Fruit fly (Drosophila melanogaster): ENCODE results near the gene Nthl1.

Gene Nthl1

DNA sequence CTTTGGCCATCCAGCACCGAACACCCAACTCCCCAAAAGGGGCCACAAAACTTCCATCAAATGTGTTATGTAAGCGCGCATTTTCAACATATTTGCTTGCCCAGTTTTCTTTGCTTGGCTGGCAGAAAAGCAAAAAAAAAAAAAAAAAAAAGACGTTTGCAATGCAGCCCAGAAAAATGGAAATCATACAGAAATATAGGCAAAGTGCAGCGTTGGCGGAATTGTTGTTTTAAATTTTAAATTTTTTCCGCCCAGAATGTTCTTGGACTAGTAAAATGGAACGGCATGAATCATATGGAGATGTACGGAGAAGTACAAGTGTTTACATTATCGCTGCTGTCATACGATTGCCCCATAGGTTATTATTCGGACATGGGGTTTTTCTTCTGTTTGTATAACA is 18.4 kb downstream of the Nthl1 start:
- TF ChIP-seq kay (GFP tag; ENCODE audit: borderline replicate concordance) (no peak), CG5204 (GFP tag; optimal IDR thresholded peaks at IDR 0.05) (no peak), CG7101 (tag; optimal IDR thresholded peaks at IDR 0.05) (no peak), CG1620 (GFP tag; optimal IDR thresholded peaks at IDR 0.05) (no peak), cnc (optimal IDR thresholded peaks at IDR 0.05) (no peak), tj (GFP tag; optimal IDR thresholded peaks at IDR 0.05) (peak; percentile 96), bab1 (GFP tag; optimal IDR thresholded peaks at IDR 0.05) (no peak)

DNA sequence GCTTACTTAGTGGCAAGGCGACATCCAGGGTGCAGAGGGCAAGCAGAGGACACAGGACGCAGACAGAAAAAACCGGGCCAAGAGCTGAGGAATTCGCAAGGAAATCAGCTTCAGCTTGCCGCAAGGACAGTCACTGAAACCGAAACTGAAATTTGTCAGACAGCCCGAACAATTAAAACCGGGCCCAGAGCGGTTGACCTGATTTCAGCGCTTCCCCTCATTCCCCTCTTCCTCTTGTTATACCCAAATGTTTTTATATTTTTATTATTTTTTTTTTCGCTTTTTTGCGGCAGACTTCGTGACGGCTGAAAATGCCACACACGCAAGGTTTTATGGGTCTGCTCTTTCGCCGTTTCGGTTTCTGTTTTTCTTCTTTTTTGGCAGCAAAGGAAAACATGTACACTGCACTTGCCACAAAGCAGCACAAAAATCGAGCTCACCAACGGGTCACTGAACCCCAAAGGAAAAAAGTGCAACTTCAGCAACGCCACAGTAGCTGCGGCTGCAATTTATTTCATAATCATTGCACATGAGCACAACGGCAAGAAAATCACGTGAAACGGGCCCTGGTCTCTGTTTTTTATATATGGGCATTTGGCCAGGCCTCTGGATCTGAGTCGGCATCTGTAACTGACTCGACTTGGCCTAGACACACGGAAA is 19.5 kb downstream of the Nthl1 start:
- TF ChIP-seq pad (GFP tag; optimal IDR thresholded peaks at IDR 0.05) (no peak), ovo (GFP tag; optimal IDR thresholded peaks at IDR 0.05) (no peak), tj (GFP tag; optimal IDR thresholded peaks at IDR 0.05) (peak; percentile 97), bab1 (GFP tag; optimal IDR thresholded peaks at IDR 0.05) (peak; percentile 4), kay (GFP tag; ENCODE audit: borderline replicate concordance) (no peak), CG14711 (tag; optimal IDR thresholded peaks at IDR 0.05) (no peak), Mnt (GFP tag; optimal IDR thresholded peaks at IDR 0.05) (no peak), CG5204 (GFP tag; optimal IDR thresholded peaks at IDR 0.05) (no peak), Hr96 (GFP tag; optimal IDR thresholded peaks at IDR 0.05) (no peak)

DNA sequence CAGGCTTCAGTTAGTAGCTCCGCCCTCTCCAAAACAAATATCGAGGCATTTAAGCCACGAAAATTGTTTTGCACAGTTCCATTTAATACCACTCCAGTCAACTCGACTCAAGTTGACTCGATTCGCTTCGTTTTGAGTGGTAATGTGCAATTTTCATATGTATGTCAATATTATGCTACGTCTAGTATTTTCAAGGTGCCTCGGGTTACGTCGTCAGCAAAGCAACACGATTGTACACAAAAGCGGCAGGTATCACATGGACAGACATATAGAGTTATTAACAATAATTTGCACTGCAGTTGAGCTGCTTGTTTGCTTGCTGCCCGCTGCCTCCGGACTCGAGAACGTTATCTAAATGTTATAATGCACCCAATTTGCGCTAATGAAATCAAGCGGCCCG is 22.6 kb downstream of the Nthl1 start:
- TF ChIP-seq bab1 (GFP tag; optimal IDR thresholded peaks at IDR 0.05) (no peak), Clk (GFP tag; optimal IDR thresholded peaks at IDR 0.05) (no peak), CG33017 (tag; optimal IDR thresholded peaks at IDR 0.05) (no peak), CG12768 (GFP tag; optimal IDR thresholded peaks at IDR 0.05) (peak; percentile 20), Mnt (GFP tag; optimal IDR thresholded peaks at IDR 0.05) (no peak), tj (GFP tag; optimal IDR thresholded peaks at IDR 0.05) (peak; percentile 92)

DNA sequence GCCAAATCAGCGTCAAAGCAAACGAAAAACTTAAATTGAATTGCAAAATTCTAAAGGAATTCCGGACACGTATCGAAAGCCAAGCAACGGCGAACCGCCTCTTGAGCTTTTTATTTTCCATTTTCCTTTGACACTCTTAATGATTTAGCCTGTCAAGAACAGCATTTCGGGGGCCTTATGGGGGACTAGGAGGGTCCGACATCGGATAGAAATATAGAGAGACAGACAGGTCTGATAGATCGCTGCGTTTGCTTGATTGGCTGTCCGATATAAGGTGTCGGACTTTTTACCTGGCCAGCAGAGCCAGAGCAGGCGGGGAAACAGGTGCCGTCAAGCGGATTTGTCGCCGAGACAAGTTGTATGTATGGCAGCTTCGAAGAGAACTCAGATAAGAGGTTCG is 23.3 kb downstream of the Nthl1 start:
- TF ChIP-seq kay (GFP tag; ENCODE audit: borderline replicate concordance) (peak; percentile 40), cic (GFP tag; optimal IDR thresholded peaks at IDR 0.05) (no peak)

DNA sequence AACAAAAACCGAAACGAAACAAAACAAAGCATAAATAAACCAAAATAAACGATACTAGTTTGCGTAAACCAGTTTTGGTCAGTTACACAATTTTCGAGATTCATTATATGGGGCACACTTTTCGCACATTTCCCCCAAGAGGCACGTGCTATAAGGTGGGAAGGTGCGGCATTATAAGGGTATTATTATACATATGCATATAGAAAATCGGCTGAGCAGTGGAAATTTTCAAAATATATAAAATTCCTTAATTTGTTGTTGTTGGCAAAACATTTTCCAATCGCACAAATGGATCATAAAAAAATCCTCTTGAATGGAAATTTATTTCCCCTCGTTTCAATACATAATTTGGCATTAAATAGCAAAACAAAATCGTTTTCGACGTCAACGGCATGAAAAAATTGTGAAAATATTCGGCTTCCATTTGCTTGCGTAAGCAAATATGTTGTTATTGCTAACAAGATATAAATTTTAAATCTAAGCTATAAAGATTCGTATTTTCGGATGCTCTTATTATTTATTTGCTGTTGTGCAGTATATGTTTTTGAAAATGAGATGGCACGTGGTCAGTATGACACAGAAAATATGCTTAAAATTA is 29.1 kb downstream of the Nthl1 start:
- TF ChIP-seq kay (GFP tag; ENCODE audit: borderline replicate concordance) (peak; percentile 58), CG7045 (GFP tag; optimal IDR thresholded peaks at IDR 0.05) (no peak)

DNA sequence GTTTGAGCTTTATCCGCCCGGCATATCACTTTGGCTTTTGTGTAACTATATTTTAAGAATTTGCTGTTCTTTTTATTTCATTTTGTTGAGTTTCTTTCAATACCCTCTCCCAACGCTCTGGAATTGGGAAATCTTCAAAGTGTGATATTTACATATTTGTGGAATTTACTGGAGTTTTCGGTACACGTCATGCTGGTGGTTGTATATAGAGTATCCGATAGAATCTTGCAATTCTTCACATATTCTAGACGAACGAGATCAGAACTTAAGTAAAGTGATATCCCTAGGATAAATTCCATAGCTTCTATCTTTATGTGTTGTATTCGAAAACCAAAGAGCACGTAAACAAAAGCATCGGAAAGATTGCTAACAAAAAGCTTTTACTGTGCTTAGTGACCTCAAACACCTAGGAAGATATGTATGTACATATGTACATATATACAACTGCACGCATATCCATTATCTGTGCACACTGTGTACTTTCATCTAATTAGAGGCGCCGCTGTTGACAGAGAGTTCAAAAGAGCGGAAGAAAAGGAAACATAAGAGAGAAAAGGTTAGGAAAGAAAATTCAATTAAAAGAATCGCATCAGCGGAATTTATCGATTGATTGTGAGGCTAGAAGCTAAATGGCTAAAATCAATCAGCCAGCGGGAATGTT is 30.8 kb downstream of the Nthl1 start:
- TF ChIP-seq kay (GFP tag; ENCODE audit: borderline replicate concordance) (peak; percentile 76), CG7101 (tag; optimal IDR thresholded peaks at IDR 0.05) (peak; percentile 19), CG14711 (tag; optimal IDR thresholded peaks at IDR 0.05) (no peak), Crg-1 (GFP tag; optimal IDR thresholded peaks at IDR 0.05) (peak; percentile 52), Mnt (GFP tag; optimal IDR thresholded peaks at IDR 0.05) (peak; percentile 37), Clk (GFP tag; optimal IDR thresholded peaks at IDR 0.05) (no peak), CG33017 (tag; optimal IDR thresholded peaks at IDR 0.05) (peak; percentile 31), CG7045 (GFP tag; optimal IDR thresholded peaks at IDR 0.05) (peak; percentile 37), cic (GFP tag; optimal IDR thresholded peaks at IDR 0.05) (no peak), ovo (GFP tag; optimal IDR thresholded peaks at IDR 0.05) (no peak), bab1 (GFP tag; optimal IDR thresholded peaks at IDR 0.05) (no peak), cnc (optimal IDR thresholded peaks at IDR 0.05) (no peak), tj (GFP tag; optimal IDR thresholded peaks at IDR 0.05) (peak; percentile 4), pad (GFP tag; optimal IDR thresholded peaks at IDR 0.05) (no peak), CG1620 (GFP tag; optimal IDR thresholded peaks at IDR 0.05) (no peak), CG12768 (GFP tag; optimal IDR thresholded peaks at IDR 0.05) (no peak), CG11617 (GFP tag; optimal IDR thresholded peaks at IDR 0.05) (no peak), toe (GFP tag; optimal IDR thresholded peaks at IDR 0.05) (no peak), Hr96 (GFP tag; optimal IDR thresholded peaks at IDR 0.05) (no peak), CG5204 (GFP tag; optimal IDR thresholded peaks at IDR 0.05) (no peak)

DNA sequence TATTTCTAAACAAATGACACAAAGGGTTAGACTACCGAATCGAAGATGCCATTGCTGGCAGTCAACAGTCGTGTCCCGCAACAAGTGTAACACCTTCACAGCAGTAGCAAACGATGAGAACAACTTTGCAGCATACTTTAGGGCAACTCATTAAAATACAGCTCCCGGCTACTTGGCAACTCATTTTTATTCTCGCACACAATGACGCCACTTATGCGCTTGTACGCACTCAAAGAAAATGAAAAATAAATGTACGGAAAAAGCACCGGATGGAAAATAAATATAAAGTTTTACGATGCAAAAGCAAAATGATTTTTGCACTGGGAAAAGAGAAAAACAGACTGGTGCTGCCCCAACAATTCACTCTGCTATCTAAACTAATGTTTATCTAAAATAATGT is 36.5 kb downstream of the Nthl1 start:
- TF ChIP-seq CG14711 (tag; optimal IDR thresholded peaks at IDR 0.05) (peak; percentile 92), CG11617 (GFP tag; optimal IDR thresholded peaks at IDR 0.05) (no peak)
